Fruit fly (Drosophila melanogaster) whole organism, adult: ENCODE measurements around the gene mys.

Experiments used
- CG11617 ChIP-seq: fragments of 200-800 bp; sonication (Bioruptor generic); optimal IDR thresholded peaks from 2 replicates; lab custom pipeline; 2017; ENCODE audit warnings: mild to moderate bottlenecking, missing biosample characterization, missing genetic modification reagents, missing genetic modification characterization
- CG33017 ChIP-seq: fragments of 200-800 bp; sonication (Bioruptor generic); optimal IDR thresholded peaks from 2 replicates; lab custom pipeline; 2018; ENCODE audit warnings: missing biosample characterization, mild to moderate bottlenecking, missing genetic modification characterization, moderate library complexity
- Clk ChIP-seq: fragments of 200-800 bp; sonication (Bioruptor generic); optimal IDR thresholded peaks from 2 replicates; lab custom pipeline; 2017; ENCODE audit warnings: missing biosample characterization, missing genetic modification characterization
- bab1 ChIP-seq: fragments of 200-800 bp; sonication (Bioruptor generic); optimal IDR thresholded peaks from 3 replicates; lab custom pipeline; 2019; ENCODE audit warnings: missing biosample characterization, mild to moderate bottlenecking, missing genetic modification characterization, moderate library complexity
- kay ChIP-seq: fragments of 200-800 bp; sonication (Bioruptor generic); peaks from one replicate; lab custom pipeline; 2016; ENCODE audit warnings: missing biosample characterization, missing genetic modification characterization, borderline replicate concordance
- pad ChIP-seq: fragments of 200-800 bp; sonication (Bioruptor generic); optimal IDR thresholded peaks from 3 replicates; lab custom pipeline; 2017; ENCODE audit warnings: missing biosample characterization, missing genetic modification characterization, mild to moderate bottlenecking, moderate library complexity, missing genetic modification reagents
- tj ChIP-seq: fragments of 200-800 bp; sonication (Bioruptor generic); optimal IDR thresholded peaks from 3 replicates; lab custom pipeline; 2017; ENCODE audit warnings: missing biosample characterization, mild to moderate bottlenecking, missing genetic modification characterization, moderate library complexity

DNA sequence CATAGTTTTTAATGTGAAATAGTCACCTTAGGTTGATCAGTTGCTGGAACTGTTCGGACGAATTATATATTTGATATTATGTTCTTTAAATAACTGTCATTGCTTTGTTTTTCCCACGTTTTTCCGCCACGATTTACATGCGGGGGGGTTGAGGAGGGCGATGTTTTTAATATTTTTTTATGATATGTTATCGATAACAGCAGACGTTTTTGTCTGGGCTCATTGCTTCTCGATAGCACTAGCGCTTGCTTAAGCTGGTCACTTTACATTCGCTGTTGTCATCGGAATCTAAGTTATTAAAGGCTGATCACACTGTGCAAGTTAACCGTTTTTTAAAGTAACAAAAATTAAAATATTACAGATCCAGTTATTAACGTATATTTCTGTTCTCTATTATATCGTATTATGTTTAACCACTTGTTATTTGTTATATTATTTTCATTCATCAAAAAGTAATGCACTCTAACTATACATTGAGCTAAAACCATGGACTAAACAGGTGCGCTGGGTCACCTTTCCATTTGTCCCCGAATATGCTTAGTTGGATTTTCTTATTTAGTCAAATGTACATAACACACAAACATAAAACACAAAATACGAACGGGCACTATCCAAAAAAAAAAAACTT, 14.0 kb downstream of the mys start, which contains the start of the genes Upf2 and CG1571:
- peak; percentile 77 for TF ChIP-seq bab1 (GFP tag; lab: Kevin White, UChicago)
- TF ChIP-seq pad (GFP tag; lab: Kevin White, UChicago), result no peak
- no peak for TF ChIP-seq CG11617 (GFP tag; lab: Kevin White, UChicago)
- no peak for TF ChIP-seq tj (GFP tag; lab: Kevin White, UChicago)
- TF ChIP-seq Clk, result no peak
- no peak for TF ChIP-seq kay
- no peak for TF ChIP-seq CG33017
